Fruit fly (Drosophila melanogaster) whole organism, embryonic: ENCODE data around the gene CG44088.

Source experiments
- CG10543 ChIP-seq: fragments of 200-800 bp; sonication (Bioruptor generic); optimal IDR thresholded peaks from 3 replicates; lab custom pipeline; 2017; ENCODE audit warnings: missing biosample characterization, mild to moderate bottlenecking, missing genetic modification characterization, moderate library complexity
- CG1233 ChIP-seq: fragments of 200-800 bp; sonication (Bioruptor generic); optimal IDR thresholded peaks from 4 replicates; lab custom pipeline; 2018; ENCODE audit warnings: missing biosample characterization, mild to moderate bottlenecking, missing genetic modification characterization
- CG13424 ChIP-seq: fragments of 200-800 bp; sonication (Bioruptor generic); optimal IDR thresholded peaks from 2 replicates; lab custom pipeline; 2019; ENCODE audit warnings: missing biosample characterization, mild to moderate bottlenecking, missing genetic modification characterization, moderate library complexity
- CG13894 ChIP-seq: fragments of 200-800 bp; sonication (Bioruptor generic); optimal IDR thresholded peaks from 3 replicates; lab custom pipeline; 2018; ENCODE audit warnings: missing biosample characterization, mild to moderate bottlenecking, missing genetic modification characterization, moderate library complexity
- CG14014 ChIP-seq: fragments of 200-800 bp; sonication (Bioruptor generic); IDR thresholded peaks from 2 replicates; pipeline ENCODE4 v1.3.6; 2022; ENCODE audit warnings: missing biosample characterization, missing genetic modification characterization
- CG14441 ChIP-seq: fragments of 200-800 bp; sonication (Bioruptor generic); IDR thresholded peaks from 2 replicates; pipeline ENCODE4 v1.3.6; 2022; ENCODE audit warnings: missing biosample characterization, missing genetic modification characterization
- CG15479 ChIP-seq: fragments of 200-800 bp; sonication (Bioruptor generic); optimal IDR thresholded peaks from 3 replicates; lab custom pipeline; 2019; ENCODE audit warnings: missing biosample characterization, mild to moderate bottlenecking, missing genetic modification characterization, moderate library complexity
- CG17912 ChIP-seq: fragments of 200-800 bp; sonication (Bioruptor generic); optimal IDR thresholded peaks from 2 replicates; lab custom pipeline; 2018; ENCODE audit warnings: missing biosample characterization, mild to moderate bottlenecking, missing genetic modification characterization
- CG32772 ChIP-seq: fragments of 200-800 bp; sonication (Bioruptor generic); IDR thresholded peaks from 2 replicates; pipeline ENCODE4 v1.3.6; 2022; ENCODE audit warnings: missing biosample characterization, missing genetic modification characterization
- CG43689 ChIP-seq: fragments of 200-800 bp; sonication (Bioruptor generic); IDR thresholded peaks from 2 replicates; pipeline ENCODE4 v1.3.6; 2022; ENCODE audit warnings: missing biosample characterization, missing genetic modification characterization
- CG4424 ChIP-seq: fragments of 200-800 bp; sonication (Bioruptor generic); optimal IDR thresholded peaks from 3 replicates; lab custom pipeline; 2016; ENCODE audit warnings: missing biosample characterization, missing genetic modification characterization
- CG6175 ChIP-seq: fragments of 200-800 bp; sonication (Bioruptor generic); IDR thresholded peaks from 3 replicates; pipeline ENCODE4 v1.3.6; 2022; ENCODE audit warnings: missing biosample characterization, missing genetic modification characterization
- CG6765 ChIP-seq: fragments of 200-800 bp; sonication (Bioruptor generic); optimal IDR thresholded peaks from 3 replicates; lab custom pipeline; 2017; ENCODE audit warnings: missing biosample characterization, mild to moderate bottlenecking, missing genetic modification characterization
- CG8290 ChIP-seq, 3 experiments: fragments of 200-800 bp; sonication (Bioruptor generic); optimal IDR thresholded peaks; 2 replicates each; lab custom pipeline; 2016 to 2019; ENCODE audit warnings: missing biosample characterization in 3 of 3, missing genetic modification characterization in 3 of 3, mild to moderate bottlenecking in 2 of 3, moderate library complexity in 1 of 3
- CG8359 ChIP-seq: fragments of 200-800 bp; sonication (Bioruptor generic); optimal IDR thresholded peaks from 2 replicates; lab custom pipeline; 2017; ENCODE audit warnings: missing biosample characterization, mild to moderate bottlenecking, missing genetic modification characterization, borderline replicate concordance
- CG8388 ChIP-seq: fragments of 200-800 bp; sonication (Bioruptor generic); optimal IDR thresholded peaks from 2 replicates; lab custom pipeline; 2019; ENCODE audit warnings: missing biosample characterization, mild to moderate bottlenecking, missing genetic modification characterization, moderate library complexity
- CoRest ChIP-seq: fragments of 200-800 bp; sonication (Bioruptor generic); optimal IDR thresholded peaks from 3 replicates; lab custom pipeline; 2018; ENCODE audit warnings: missing biosample characterization, mild to moderate bottlenecking, missing genetic modification characterization, moderate library complexity
- Dll ChIP-seq: fragments of 200-800 bp; sonication (Bioruptor generic); IDR thresholded peaks from 4 replicates; pipeline ENCODE4 v1.3.6; 2022; ENCODE audit warnings: missing biosample characterization, missing genetic modification characterization; ENCODE audit not compliant: partially characterized antibody
- HmgZ ChIP-seq: fragments of 200-800 bp; sonication (Bioruptor generic); optimal IDR thresholded peaks from 2 replicates; lab custom pipeline; 2018; ENCODE audit warnings: missing biosample characterization, mild to moderate bottlenecking, missing genetic modification characterization
- Hr51 ChIP-seq, 2 experiments: fragments of 200-800 bp; sonication (Bioruptor generic); optimal IDR thresholded peaks; 2 replicates in 1 of 2; 3 replicates in 1 of 2; lab custom pipeline; 2016 to 2018; ENCODE audit warnings: missing biosample characterization in 2 of 2, missing genetic modification characterization in 2 of 2, mild to moderate bottlenecking in 1 of 2, moderate library complexity in 1 of 2
- Hsf ChIP-seq: fragments of 200-800 bp; sonication (Bioruptor generic); optimal IDR thresholded peaks from 3 replicates; lab custom pipeline; 2016; ENCODE audit warnings: missing biosample characterization, missing genetic modification characterization
- Mad ChIP-seq: fragments of 200-800 bp; sonication (Bioruptor generic); optimal IDR thresholded peaks from 2 replicates; lab custom pipeline; 2016; ENCODE audit warnings: missing biosample characterization, missing genetic modification characterization
- Med ChIP-seq: fragments of 200-800 bp; sonication (Bioruptor generic); peaks from one replicate; lab custom pipeline; 2016; ENCODE audit warnings: missing biosample characterization, missing genetic modification characterization, mild to moderate bottlenecking, inconsistent platforms, moderate library complexity
- NfI ChIP-seq: fragments of 200-800 bp; sonication (Bioruptor generic); optimal IDR thresholded peaks from 3 replicates; lab custom pipeline; 2018; ENCODE audit warnings: missing biosample characterization, mild to moderate bottlenecking, missing genetic modification characterization, moderate library complexity
- Oli ChIP-seq: fragments of 200-800 bp; sonication (Bioruptor generic); optimal IDR thresholded peaks from 2 replicates; lab custom pipeline; 2018; ENCODE audit warnings: missing biosample characterization, mild to moderate bottlenecking, missing genetic modification characterization, moderate library complexity
- Sry-β ChIP-seq: fragments of 200-800 bp; sonication (Bioruptor generic); optimal IDR thresholded peaks from 2 replicates; lab custom pipeline; 2018; ENCODE audit warnings: missing biosample characterization, mild to moderate bottlenecking, missing genetic modification characterization, moderate library complexity
- Tbp ChIP-seq: fragments of >200 bp; optimal IDR thresholded peaks from 2 replicates; lab custom pipeline; 2018; ENCODE audit warnings: missing biosample characterization, missing genetic modification characterization
- Vsx1 ChIP-seq: fragments of 200-800 bp; sonication (Bioruptor generic); optimal IDR thresholded peaks from 2 replicates; lab custom pipeline; 2017; ENCODE audit warnings: missing biosample characterization, mild to moderate bottlenecking, missing genetic modification characterization, missing genetic modification reagents
- Xrp1 ChIP-seq: fragments of 200-800 bp; sonication (Bioruptor generic); IDR thresholded peaks from 2 replicates; pipeline ENCODE4 v1.3.6; 2022; ENCODE audit warnings: missing biosample characterization, missing genetic modification characterization
- ac ChIP-seq: fragments of 200-800 bp; sonication (Bioruptor generic); optimal IDR thresholded peaks from 3 replicates; lab custom pipeline; 2017; ENCODE audit warnings: missing biosample characterization, mild to moderate bottlenecking, missing genetic modification characterization
- amos ChIP-seq: fragments of 200-800 bp; sonication (Bioruptor generic); IDR thresholded peaks from 2 replicates; pipeline ENCODE4 v1.3.6; 2022; ENCODE audit warnings: missing biosample characterization, missing genetic modification characterization; ENCODE audit not compliant: partially characterized antibody
- bab2 ChIP-seq: fragments of 200-800 bp; sonication (Bioruptor generic); optimal IDR thresholded peaks from 2 replicates; lab custom pipeline; 2016; ENCODE audit warnings: missing biosample characterization, missing genetic modification characterization
- crp ChIP-seq, 2 experiments: fragments of 200-800 bp; sonication (Bioruptor generic); optimal IDR thresholded peaks; 2 replicates in 1 of 2; 3 replicates in 1 of 2; lab custom pipeline; 2017; ENCODE audit warnings: missing biosample characterization in 2 of 2, missing genetic modification characterization in 2 of 2, mild to moderate bottlenecking in 1 of 2, moderate library complexity in 1 of 2
- cwo ChIP-seq: fragments of 200-800 bp; sonication (Bioruptor generic); optimal IDR thresholded peaks from 3 replicates; lab custom pipeline; 2017; ENCODE audit warnings: missing biosample characterization, missing genetic modification characterization, mild to moderate bottlenecking, moderate library complexity, missing genetic modification reagents
- ftz-f1 ChIP-seq: fragments of 200-800 bp; sonication (Bioruptor generic); optimal IDR thresholded peaks from 2 replicates; lab custom pipeline; 2016; ENCODE audit warnings: missing biosample characterization, missing genetic modification characterization
- gcm2 ChIP-seq: fragments of 200-800 bp; sonication (Bioruptor generic); optimal IDR thresholded peaks from 2 replicates; lab custom pipeline; 2016; ENCODE audit warnings: missing biosample characterization, missing genetic modification characterization
- grau ChIP-seq: fragments of 200-800 bp; optimal IDR thresholded peaks from 3 replicates; lab custom pipeline; 2019; ENCODE audit warnings: missing biosample characterization, mild to moderate bottlenecking, missing genetic modification characterization, moderate library complexity
- gsb ChIP-seq: fragments of 200-800 bp; sonication (Bioruptor generic); IDR thresholded peaks from 2 replicates; pipeline ENCODE4 v1.3.6; 2022; ENCODE audit warnings: missing biosample characterization, missing genetic modification characterization
- kay ChIP-seq: fragments of 200-800 bp; sonication (Bioruptor generic); optimal IDR thresholded peaks from 2 replicates; lab custom pipeline; 2016; ENCODE audit warnings: missing biosample characterization, missing genetic modification characterization
- lmd ChIP-seq: fragments of 200-800 bp; sonication (Bioruptor generic); IDR thresholded peaks from 2 replicates; pipeline ENCODE4 v1.3.6; 2022; ENCODE audit warnings: missing biosample characterization, missing genetic modification characterization
- mirr ChIP-seq: fragments of 200-800 bp; sonication (Bioruptor generic); optimal IDR thresholded peaks from 3 replicates; lab custom pipeline; 2018; ENCODE audit warnings: missing biosample characterization, mild to moderate bottlenecking, missing genetic modification characterization
- row ChIP-seq: fragments of 200-800 bp; sonication (Bioruptor generic); IDR thresholded peaks from 3 replicates; pipeline ENCODE4 v1.3.6; 2022; ENCODE audit warnings: missing biosample characterization, missing genetic modification characterization
- seq ChIP-seq: fragments of 200-800 bp; sonication (Bioruptor generic); IDR thresholded peaks from 2 replicates; pipeline ENCODE4 v1.3.6; 2022; ENCODE audit warnings: missing biosample characterization, missing genetic modification characterization
- sisA ChIP-seq: fragments of 200-800 bp; sonication (Bioruptor generic); IDR thresholded peaks from 2 replicates; pipeline ENCODE4 v1.3.6; 2022; ENCODE audit warnings: missing biosample characterization, missing genetic modification characterization
- stc ChIP-seq: fragments of 200-800 bp; sonication (Bioruptor generic); IDR thresholded peaks from 2 replicates; pipeline ENCODE4 v1.3.6; 2022; ENCODE audit warnings: missing biosample characterization, missing genetic modification characterization
- unc-4 ChIP-seq: fragments of 200-800 bp; sonication (Bioruptor generic); IDR thresholded peaks from 2 replicates; pipeline ENCODE4 v1.3.6; 2022; ENCODE audit warnings: missing biosample characterization, missing genetic modification characterization; ENCODE audit not compliant: partially characterized antibody
- vnd ChIP-seq: fragments of 200-800 bp; sonication (Bioruptor generic); IDR thresholded peaks from 3 replicates; pipeline ENCODE4 v1.3.6; 2022; ENCODE audit warnings: missing biosample characterization, missing genetic modification characterization; ENCODE audit not compliant: partially characterized antibody
- vvl ChIP-seq: fragments of 200-800 bp; sonication (Bioruptor generic); IDR thresholded peaks from 2 replicates; pipeline ENCODE4 v1.3.6; 2022; ENCODE audit warnings: missing biosample characterization, missing genetic modification characterization

The CG44088 gene

dm6 chr3R:4804126-4804649 lies 29.3 kb upstream of the CG44088 start:
- TF ChIP-seq CoRest (tag; lab: Kevin White, UChicago) (peak; percentile 36), cwo (GFP tag; lab: Kevin White, UChicago) (no peak), CG8290 (GFP tag; optimal IDR thresholded peaks at IDR 0.05; lab: Kevin White, UChicago) (no peak), CG8290 (tag; optimal IDR thresholded peaks at IDR 0.05; lab: Kevin White, UChicago) (peak in 1 of 2 experiments; percentile 50), CG8388 (GFP tag; lab: Kevin White, UChicago) (peak; percentile 27), CG32772 (0 out of 2 replicates have a peak, but pooled peaks have one; percentile 4), kay (GFP tag; lab: Kevin White, UChicago) (no peak), CG10543 (GFP tag; lab: Kevin White, UChicago) (peak; percentile 3), Med (GFP tag; lab: Kevin White, UChicago) (peak; percentile 80), CG8359 (GFP tag; lab: Kevin White, UChicago) (no peak), CG17912 (GFP tag; lab: Kevin White, UChicago) (peak; percentile 19), Xrp1 (GFP tag; lab: Robert Waterston, UW) (peak; percentile 48; the same call in 1 of the 2 replicates), Hsf (peak; percentile 4), CG4424 (GFP tag; lab: Kevin White, UChicago) (peak; percentile 38), CG14441 (GFP tag; lab: Robert Waterston, UW) (peak; percentile 53), CG1233 (GFP tag; lab: Kevin White, UChicago) (peak; percentile 16), gsb (GFP tag; lab: Robert Waterston, UW) (no peak), grau (peak; percentile 42), ftz-f1 (peak; percentile 68), CG43689 (GFP tag; lab: Robert Waterston, UW) (no peak), CG13424 (peak; percentile 20), row (GFP tag; lab: Robert Waterston, UW) (peak; percentile 65), unc-4 (GFP tag; lab: Robert Waterston, UW) (peak; percentile 52), vvl (GFP tag; lab: Robert Waterston, UW) (no peak), CG13894 (tag; lab: Kevin White, UChicago) (no peak), vnd (0 out of 3 replicates have a peak, but pooled peaks have one; percentile 8), HmgZ (tag; lab: Kevin White, UChicago) (peak; percentile 4), crp (GFP tag; optimal IDR thresholded peaks at IDR 0.05; lab: Kevin White, UChicago) (peak in 1 of 2 experiments; percentile 8), Hr51 (GFP tag; optimal IDR thresholded peaks at IDR 0.05; lab: Kevin White, UChicago) (peak in 1 of 2 experiments; percentile 39), lmd (GFP tag; lab: Robert Waterston, UW) (peak; percentile 41), CG14014 (GFP tag; lab: Robert Waterston, UW) (no peak), Mad (GFP tag; lab: Kevin White, UChicago) (no peak), Oli (no peak), sisA (GFP tag; lab: Robert Waterston, UW) (no peak), bab2 (GFP tag; lab: Kevin White, UChicago) (no peak), CG6175 (peak; percentile 91), seq (GFP tag; lab: Robert Waterston, UW) (peak; percentile 29; the same call in 1 of the 2 replicates), mirr (peak; percentile 51), ac (GFP tag; lab: Kevin White, UChicago) (no peak), stc (GFP tag; lab: Robert Waterston, UW) (peak; percentile 5; the same call in 1 of the 2 replicates), NfI (GFP tag; lab: Kevin White, UChicago) (peak; percentile 39), CG15479 (no peak), Sry-β (GFP tag; lab: Kevin White, UChicago) (peak; percentile 9), amos (0 out of 2 replicates have a peak, but pooled peaks have one; percentile 12), CG6765 (GFP tag; lab: Kevin White, UChicago) (no peak), Dll (peak; percentile 57; the same call in 2 of the 4 replicates), gcm2 (GFP tag; lab: Kevin White, UChicago) (no peak), Vsx1 (peak; percentile 60), Tbp (no peak)
